Fruit fly (Drosophila melanogaster) whole organism, embryonic: ENCODE measurements around the gene CG8135.

Experiments used
- Atf-2 ChIP-seq: fragments of 200-800 bp; sonication (Bioruptor generic); optimal IDR thresholded peaks from 2 replicates; lab custom pipeline; 2016; ENCODE audit warnings: missing biosample characterization, missing genetic modification characterization
- B-H2 ChIP-seq: fragments of 200-800 bp; sonication (Bioruptor generic); optimal IDR thresholded peaks from 2 replicates; lab custom pipeline; 2018; ENCODE audit warnings: missing biosample characterization, mild to moderate bottlenecking, missing genetic modification characterization
- CG11695 ChIP-seq: fragments of 200-800 bp; sonication (Bioruptor generic); IDR thresholded peaks from 3 replicates; pipeline ENCODE4 v1.3.6; 2022; ENCODE audit warnings: missing biosample characterization, missing genetic modification characterization
- CG12155 ChIP-seq: fragments of 200-800 bp; sonication (Bioruptor generic); optimal IDR thresholded peaks from 3 replicates; lab custom pipeline; 2016; ENCODE audit warnings: missing biosample characterization, missing genetic modification characterization
- CG16863 ChIP-seq: fragments of 200-800 bp; sonication (Bioruptor generic); optimal IDR thresholded peaks from 3 replicates; lab custom pipeline; 2016; ENCODE audit warnings: missing biosample characterization, missing genetic modification characterization
- CG17186 ChIP-seq: fragments of 200-800 bp; sonication (Bioruptor generic); optimal IDR thresholded peaks from 3 replicates; lab custom pipeline; 2017; ENCODE audit warnings: missing biosample characterization, missing genetic modification reagents, missing genetic modification characterization
- CG17612 ChIP-seq: fragments of 200-800 bp; sonication (Bioruptor generic); IDR thresholded peaks from 2 replicates; pipeline ENCODE4 v1.3.6; 2022; ENCODE audit warnings: missing biosample characterization, missing genetic modification characterization
- CG1792 ChIP-seq: fragments of 200-800 bp; sonication (Bioruptor generic); optimal IDR thresholded peaks from 2 replicates; lab custom pipeline; 2016; ENCODE audit warnings: missing biosample characterization, missing genetic modification characterization
- CG2116 ChIP-seq: fragments of 200-800 bp; sonication (Bioruptor generic); optimal IDR thresholded peaks from 3 replicates; lab custom pipeline; 2018; ENCODE audit warnings: missing biosample characterization, mild to moderate bottlenecking, missing genetic modification characterization
- CG2875 ChIP-seq: fragments of 200-800 bp; sonication (Bioruptor generic); optimal IDR thresholded peaks from 2 replicates; lab custom pipeline; 2017; ENCODE audit warnings: missing biosample characterization, mild to moderate bottlenecking, missing genetic modification characterization, missing genetic modification reagents
- CG30403 ChIP-seq: fragments of 200-800 bp; sonication (Bioruptor generic); optimal IDR thresholded peaks from 3 replicates; lab custom pipeline; 2016; ENCODE audit warnings: missing biosample characterization, missing genetic modification characterization
- CG30431 ChIP-seq: fragments of 200-800 bp; sonication (Bioruptor generic); optimal IDR thresholded peaks from 2 replicates; lab custom pipeline; 2017; ENCODE audit warnings: missing biosample characterization, missing genetic modification characterization
- CG31441 ChIP-seq: fragments of 200-800 bp; sonication (Bioruptor generic); IDR thresholded peaks from 2 replicates; pipeline ENCODE4 v1.3.6; 2022; ENCODE audit warnings: missing biosample characterization, missing genetic modification characterization
- CG32532 ChIP-seq: fragments of 200-800 bp; sonication (Bioruptor generic); IDR thresholded peaks from 2 replicates; pipeline ENCODE4 v1.3.6; 2022; ENCODE audit warnings: missing biosample characterization, missing genetic modification characterization
- CG43689 ChIP-seq: fragments of 200-800 bp; sonication (Bioruptor generic); IDR thresholded peaks from 2 replicates; pipeline ENCODE4 v1.3.6; 2022; ENCODE audit warnings: missing biosample characterization, missing genetic modification characterization
- CG5245 ChIP-seq: fragments of 200-800 bp; sonication (Bioruptor generic); optimal IDR thresholded peaks from 3 replicates; lab custom pipeline; 2016; ENCODE audit warnings: missing biosample characterization, missing genetic modification characterization
- CG7745 ChIP-seq: fragments of 200-800 bp; sonication (Bioruptor generic); optimal IDR thresholded peaks from 2 replicates; lab custom pipeline; 2018; ENCODE audit warnings: missing biosample characterization, mild to moderate bottlenecking, missing genetic modification characterization, moderate library complexity
- E2f2 ChIP-seq: fragments of 200-800 bp; sonication (Bioruptor generic); IDR thresholded peaks from 2 replicates; pipeline ENCODE4 v1.3.6; 2022; ENCODE audit warnings: missing biosample characterization, missing genetic modification characterization
- Elba2 ChIP-seq: fragments of 200-800 bp; sonication (Bioruptor generic); optimal IDR thresholded peaks from 3 replicates; lab custom pipeline; 2016; ENCODE audit warnings: missing biosample characterization, missing genetic modification characterization
- H15 ChIP-seq: fragments of 200-800 bp; sonication (Bioruptor generic); IDR thresholded peaks from 3 replicates; pipeline ENCODE4 v1.3.6; 2022; ENCODE audit warnings: missing biosample characterization, missing genetic modification characterization
- HmgZ ChIP-seq: fragments of 200-800 bp; sonication (Bioruptor generic); optimal IDR thresholded peaks from 2 replicates; lab custom pipeline; 2018; ENCODE audit warnings: missing biosample characterization, mild to moderate bottlenecking, missing genetic modification characterization
- Hmx ChIP-seq: fragments of 200-800 bp; sonication (Bioruptor generic); optimal IDR thresholded peaks from 2 replicates; lab custom pipeline; 2016; ENCODE audit warnings: missing biosample characterization, missing genetic modification characterization
- Kr ChIP-seq: fragments of 200-800 bp; sonication (Bioruptor generic); optimal IDR thresholded peaks from 2 replicates; lab custom pipeline; 2017; ENCODE audit warnings: missing biosample characterization, mild to moderate bottlenecking, missing genetic modification characterization
- Med ChIP-seq: fragments of 200-800 bp; sonication (Bioruptor generic); peaks from one replicate; lab custom pipeline; 2016; ENCODE audit warnings: missing biosample characterization, missing genetic modification characterization, mild to moderate bottlenecking, inconsistent platforms, moderate library complexity
- Nf-YB ChIP-seq: fragments of 200-800 bp; sonication (Bioruptor generic); optimal IDR thresholded peaks from 3 replicates; lab custom pipeline; 2019; ENCODE audit warnings: missing biosample characterization, mild to moderate bottlenecking, missing genetic modification characterization, moderate library complexity
- Sry-δ ChIP-seq: fragments of 200-800 bp; sonication (Bioruptor generic); optimal IDR thresholded peaks from 2 replicates; lab custom pipeline; 2016; ENCODE audit warnings: missing biosample characterization, missing genetic modification characterization
- Vsx1 ChIP-seq: fragments of 200-800 bp; sonication (Bioruptor generic); optimal IDR thresholded peaks from 2 replicates; lab custom pipeline; 2017; ENCODE audit warnings: missing biosample characterization, mild to moderate bottlenecking, missing genetic modification characterization, missing genetic modification reagents
- ash1 ChIP-seq: fragments of 200-800 bp; sonication (Bioruptor generic); optimal IDR thresholded peaks from 2 replicates; lab custom pipeline; 2018; ENCODE audit warnings: missing biosample characterization, mild to moderate bottlenecking, missing genetic modification characterization
- az2 ChIP-seq: fragments of 200-800 bp; sonication (Bioruptor generic); optimal IDR thresholded peaks from 3 replicates; lab custom pipeline; 2016; ENCODE audit warnings: missing biosample characterization, missing genetic modification characterization
- bsh ChIP-seq, 2 experiments: fragments of 200-800 bp; sonication (Bioruptor generic); optimal IDR thresholded peaks; 2 replicates each; lab custom pipeline; 2017 to 2018; ENCODE audit warnings: mild to moderate bottlenecking in 2 of 2, missing biosample characterization in 2 of 2, missing genetic modification characterization in 2 of 2, moderate library complexity in 1 of 2
- cas ChIP-seq: fragments of 200-800 bp; sonication (Bioruptor generic); IDR thresholded peaks from 2 replicates; pipeline ENCODE4 v1.3.6; 2022; ENCODE audit warnings: missing biosample characterization, missing genetic modification characterization
- corto ChIP-seq: fragments of 200-800 bp; sonication (Bioruptor generic); optimal IDR thresholded peaks from 2 replicates; lab custom pipeline; 2016; ENCODE audit warnings: missing biosample characterization, mild to moderate bottlenecking, missing genetic modification characterization, moderate library complexity
- crol ChIP-seq: fragments of 200-800 bp; sonication (Bioruptor generic); IDR thresholded peaks from 2 replicates; pipeline ENCODE4 v1.3.6; 2022; ENCODE audit warnings: missing biosample characterization, missing genetic modification characterization
- fd64A ChIP-seq: fragments of 200-800 bp; sonication (Bioruptor generic); optimal IDR thresholded peaks from 3 replicates; lab custom pipeline; 2018; ENCODE audit warnings: missing biosample characterization, mild to moderate bottlenecking, missing genetic modification characterization
- gcm ChIP-seq: fragments of 200-800 bp; sonication (Bioruptor generic); optimal IDR thresholded peaks from 2 replicates; lab custom pipeline; 2019; ENCODE audit warnings: missing biosample characterization, mild to moderate bottlenecking, missing genetic modification characterization, moderate library complexity
- gro ChIP-seq: fragments of 200-800 bp; sonication (Bioruptor generic); optimal IDR thresholded peaks from 2 replicates; lab custom pipeline; 2016; ENCODE audit warnings: missing biosample characterization, missing genetic modification characterization
- gsb-n ChIP-seq: fragments of 200-800 bp; sonication (Bioruptor generic); optimal IDR thresholded peaks from 3 replicates; lab custom pipeline; 2018; ENCODE audit warnings: missing biosample characterization, mild to moderate bottlenecking, missing genetic modification characterization
- inv ChIP-seq: fragments of 200-800 bp; sonication (Bioruptor generic); IDR thresholded peaks from 2 replicates; pipeline ENCODE4 v1.3.6; 2022; ENCODE audit warnings: missing biosample characterization, missing genetic modification characterization; ENCODE audit not compliant: partially characterized antibody
- kah ChIP-seq: fragments of 200-800 bp; sonication (Bioruptor generic); optimal IDR thresholded peaks from 2 replicates; lab custom pipeline; 2018; ENCODE audit warnings: missing biosample characterization, mild to moderate bottlenecking, missing genetic modification characterization
- klu ChIP-seq: fragments of 200-800 bp; sonication (Bioruptor generic); IDR thresholded peaks from 2 replicates; pipeline ENCODE4 v1.3.6; 2022; ENCODE audit warnings: missing biosample characterization, missing genetic modification characterization
- kni ChIP-seq: fragments of 200-800 bp; sonication (Bioruptor generic); optimal IDR thresholded peaks from 3 replicates; lab custom pipeline; 2017; ENCODE audit warnings: mild to moderate bottlenecking, missing biosample characterization, missing genetic modification reagents, missing genetic modification characterization
- nau ChIP-seq: fragments of 200-800 bp; sonication (Bioruptor generic); optimal IDR thresholded peaks from 3 replicates; lab custom pipeline; 2017; ENCODE audit warnings: missing biosample characterization, mild to moderate bottlenecking, missing genetic modification characterization, missing genetic modification reagents
- sc ChIP-seq, 3 experiments: fragments of >200 bp in 2 of 3; fragments of 200-800 bp in 1 of 3; sonication (Bioruptor generic) in 1 of 3; optimal IDR thresholded peaks; 2 replicates in 2 of 3; 3 replicates in 1 of 3; lab custom pipeline; 2017; ENCODE audit warnings: mild to moderate bottlenecking in 1 of 3, missing biosample characterization in 1 of 3, missing genetic modification characterization in 1 of 3, missing genetic modification reagents in 1 of 3
- sens ChIP-seq: fragments of 200-800 bp; sonication (Bioruptor generic); peaks from one replicate; lab custom pipeline; 2016; ENCODE audit warnings: missing biosample characterization, missing genetic modification characterization
- sens-2 ChIP-seq: fragments of 200-800 bp; sonication (Bioruptor generic); IDR thresholded peaks from 2 replicates; pipeline ENCODE4 v1.3.6; 2022; ENCODE audit warnings: missing biosample characterization, missing genetic modification characterization
- seq ChIP-seq: fragments of 200-800 bp; sonication (Bioruptor generic); IDR thresholded peaks from 2 replicates; pipeline ENCODE4 v1.3.6; 2022; ENCODE audit warnings: missing biosample characterization, missing genetic modification characterization
- sim ChIP-seq: fragments of 200-800 bp; sonication (Bioruptor generic); IDR thresholded peaks from 2 replicates; pipeline ENCODE4 v1.3.6; 2022; ENCODE audit warnings: missing biosample characterization, missing genetic modification characterization
- tgo ChIP-seq: fragments of 200-800 bp; sonication (Bioruptor generic); IDR thresholded peaks from 3 replicates; pipeline ENCODE4 v1.3.6; 2022; ENCODE audit warnings: missing biosample characterization, missing genetic modification characterization
- unpg ChIP-seq: fragments of 200-800 bp; sonication (Bioruptor generic); optimal IDR thresholded peaks from 3 replicates; lab custom pipeline; 2018; ENCODE audit warnings: missing biosample characterization, mild to moderate bottlenecking, missing genetic modification characterization, moderate library complexity

CG8135 gene

dm6 chr3R:9430344-9431253, 26.4 kb downstream of the CG8135 start (continued):
- TF ChIP-seq corto (GFP tag; lab: Kevin White, UChicago) (no peak), kah (no peak), B-H2 (GFP tag; lab: Kevin White, UChicago) (no peak), CG31441 (GFP tag; lab: Robert Waterston, UW) (no peak), CG43689 (GFP tag; lab: Robert Waterston, UW) (no peak), CG30403 (GFP tag; lab: Kevin White, UChicago) (peak; percentile 36), gsb-n (tag; lab: Kevin White, UChicago) (no peak), cas (GFP tag; lab: Robert Waterston, UW) (no peak), inv (no peak), CG16863 (GFP tag; lab: Kevin White, UChicago) (no peak), CG17186 (GFP tag; lab: Kevin White, UChicago) (no peak), unpg (GFP tag; lab: Kevin White, UChicago) (peak; percentile 51), sens-2 (GFP tag; lab: Robert Waterston, UW) (no peak), CG32532 (GFP tag; lab: Robert Waterston, UW) (peak; percentile 56; the same call in 1 of the 2 replicates), CG2875 (GFP tag; lab: Kevin White, UChicago) (no peak), Atf-2 (GFP tag; lab: Kevin White, UChicago) (peak; percentile 6), gcm (GFP tag; lab: Kevin White, UChicago) (no peak), klu (GFP tag; lab: Robert Waterston, UW) (0 out of 2 replicates have a peak, but pooled peaks have one; percentile 43), HmgZ (tag; lab: Kevin White, UChicago) (no peak), CG5245 (no peak), Elba2 (GFP tag; lab: Kevin White, UChicago) (no peak), CG30431 (GFP tag; lab: Kevin White, UChicago) (no peak), CG7745 (no peak), fd64A (GFP tag; lab: Kevin White, UChicago) (no peak), az2 (no peak), H15 (GFP tag; lab: Robert Waterston, UW) (0 out of 3 replicates have a peak, but pooled peaks have one; percentile 6), Hmx (GFP tag; lab: Kevin White, UChicago) (no peak), bsh (GFP tag; optimal IDR thresholded peaks at IDR 0.05; lab: Kevin White, UChicago) (no peak), nau (no peak), Med (GFP tag; lab: Kevin White, UChicago) (peak; percentile 87), sens (no peak), CG2116 (GFP tag; lab: Kevin White, UChicago) (no peak), CG11695 (GFP tag; lab: Robert Waterston, UW) (0 out of 3 replicates have a peak, but pooled peaks have one; percentile 50), Sry-δ (GFP tag; lab: Kevin White, UChicago) (no peak), crol (GFP tag; lab: Robert Waterston, UW) (no peak), tgo (GFP tag; lab: Robert Waterston, UW) (no peak), CG17612 (GFP tag; lab: Robert Waterston, UW) (no peak), sc (optimal IDR thresholded peaks at IDR 0.05; lab: Kevin White, UChicago) (no peak), sc (GFP tag; optimal IDR thresholded peaks at IDR 0.05; lab: Kevin White, UChicago) (no peak), CG1792 (GFP tag; lab: Kevin White, UChicago) (no peak), kni (no peak), Kr (GFP tag; lab: Kevin White, UChicago) (no peak), seq (GFP tag; lab: Robert Waterston, UW) (no peak), ash1 (GFP tag; lab: Kevin White, UChicago) (no peak), CG12155 (GFP tag; lab: Kevin White, UChicago) (no peak), Vsx1 (GFP tag; lab: Kevin White, UChicago) (no peak), E2f2 (GFP tag; lab: Robert Waterston, UW) (no peak), Nf-YB (GFP tag; lab: Kevin White, UChicago) (no peak), gro (GFP tag; lab: Kevin White, UChicago) (no peak), sim (GFP tag; lab: Robert Waterston, UW) (no peak)
